Fruit fly (Drosophila melanogaster) whole organism: ENCODE data around the gene CG31313.

Experiments used
- CG8478 ChIP-seq: fragments of >200 bp; optimal IDR thresholded peaks from 2 replicates; lab custom pipeline; 2018; ENCODE audit warnings: inconsistent platforms
- Dll ChIP-seq: fragments of >200 bp; optimal IDR thresholded peaks from 2 replicates; lab custom pipeline; 2017
- EcR ChIP-seq, 2 experiments: fragments of >200 bp; optimal IDR thresholded peaks; 2 replicates each; lab custom pipeline; 2017; ENCODE audit warnings: missing biosample characterization in 2 of 2, missing genetic modification characterization in 2 of 2, missing genetic modification reagents in 2 of 2
- pan ChIP-seq: fragments of >200 bp; optimal IDR thresholded peaks from 2 replicates; lab custom pipeline; 2017
- psq ChIP-seq: fragments of >200 bp; optimal IDR thresholded peaks from 2 replicates; lab custom pipeline; 2017
- usp ChIP-seq: fragments of >200 bp; optimal IDR thresholded peaks from 2 replicates; lab custom pipeline; 2017; ENCODE audit warnings: missing biosample characterization, missing genetic modification characterization, mixed read lengths

DNA sequence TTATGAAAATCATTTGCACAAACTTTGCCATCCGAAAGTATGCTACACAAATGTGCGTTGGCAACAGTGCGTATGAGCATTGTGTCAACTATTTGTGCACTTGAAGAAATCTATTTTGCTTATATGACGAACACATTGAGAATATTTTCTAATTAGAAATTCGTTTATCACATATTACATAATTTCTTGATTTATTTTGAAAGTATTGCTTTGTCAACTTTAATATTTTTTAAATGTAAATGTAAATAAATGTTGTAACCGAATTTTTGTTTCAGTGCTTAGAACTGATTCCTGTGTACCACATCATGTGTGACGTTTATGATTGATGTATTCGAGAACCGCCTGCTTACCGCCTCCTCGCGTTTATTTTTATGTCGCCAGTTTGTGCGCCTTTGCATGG lies 25.2 kb downstream of the CG31313 start:
- TF ChIP-seq CG8478 (lab: Kevin White, UChicago) (no peak), EcR (GFP tag; optimal IDR thresholded peaks at IDR 0.05; lab: Kevin White, UChicago) (no peak), psq (lab: Kevin White, UChicago) (no peak), usp (GFP tag; lab: Kevin White, UChicago) (no peak), Dll (no peak), pan (lab: Kevin White, UChicago) (no peak)
